Fruit fly (Drosophila melanogaster): ENCODE measurements around the gene eIF4G1.
"Not testable (repeated sequence)": the region's sequence is repeated elsewhere in the genome, so short reads cannot be mapped to it uniquely, and the experiment has no call there.

Gene eIF4G1

DNA sequence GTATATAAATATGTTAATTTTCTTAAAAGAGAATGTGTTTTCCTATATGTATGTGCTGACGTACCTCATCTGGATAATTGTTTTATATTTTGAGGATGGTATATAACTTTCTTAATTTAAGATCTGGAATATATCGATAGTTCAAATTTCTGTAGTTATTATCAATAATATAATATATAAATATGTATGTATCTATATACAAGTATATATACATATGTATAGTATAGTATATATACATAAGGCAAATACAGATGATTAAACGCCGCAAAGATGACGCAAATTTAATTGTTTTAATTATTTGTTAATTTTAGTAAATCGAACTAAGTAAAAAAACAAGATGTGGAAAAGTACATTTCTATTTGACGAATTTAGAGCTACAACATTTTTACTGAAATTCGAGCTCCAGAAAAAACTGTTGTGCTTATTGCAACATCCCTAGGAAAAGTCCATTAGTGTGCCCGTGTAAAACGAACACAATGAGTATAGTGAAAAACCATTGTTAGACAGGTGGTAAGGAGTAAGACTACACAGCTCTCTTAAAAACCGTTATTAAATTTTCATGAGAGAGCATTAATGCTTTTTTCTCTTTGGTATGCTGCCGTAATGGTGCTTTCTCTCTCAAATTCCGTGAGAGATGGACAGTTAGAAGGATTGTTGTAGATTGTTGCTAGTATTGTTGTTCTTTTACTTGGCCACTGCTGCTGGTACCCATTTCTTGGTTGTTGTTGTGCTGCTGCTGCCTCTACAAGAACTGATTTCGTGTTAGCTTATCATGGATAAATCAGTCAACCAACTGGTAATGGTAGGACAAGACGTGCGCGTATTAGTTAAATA, 5.7 kb upstream of the eIF4G1 start, which contains the start of gene mGluR (continued):
- TF ChIP-seq Eip74EF (GFP tag; optimal IDR thresholded peaks at IDR 0.05) (no peak), CHES-1-like (GFP tag; optimal IDR thresholded peaks at IDR 0.05) (no peak), insv (GFP tag; optimal IDR thresholded peaks at IDR 0.05) (no peak), Doc2 (GFP tag; IDR thresholded peaks at IDR 0.05) (no peak), CG1602 (GFP tag; optimal IDR thresholded peaks at IDR 0.05) (no peak), chm (GFP tag; IDR thresholded peaks at IDR 0.05) (no peak), Antp (GFP tag; optimal IDR thresholded peaks at IDR 0.05) (no peak)

DNA sequence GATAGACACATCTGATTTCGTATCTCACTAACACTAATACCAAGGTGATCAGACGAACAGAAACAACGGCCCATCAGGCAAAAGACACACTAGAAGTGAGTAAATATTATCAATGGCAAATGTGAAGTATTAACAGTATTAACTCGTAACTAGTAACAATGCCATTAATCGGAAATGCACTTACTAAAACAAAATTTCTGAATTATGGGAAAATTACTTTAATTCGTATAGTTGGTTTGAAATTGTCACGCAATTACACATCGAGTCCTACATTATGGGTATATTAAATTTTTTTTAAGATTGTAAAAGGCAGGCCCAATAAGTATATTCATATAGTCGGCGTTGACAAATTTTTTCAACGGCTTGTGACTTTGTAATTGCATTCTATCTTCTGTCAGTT, 7.9 kb downstream of the eIF4G1 start:
- no peak for TF ChIP-seq CG10654 (GFP tag; optimal IDR thresholded peaks at IDR 0.05)
- TF ChIP-seq Six4 (GFP tag; optimal IDR thresholded peaks at IDR 0.05) = no peak
- no peak for TF ChIP-seq trem (tag; optimal IDR thresholded peaks at IDR 0.05)
- no peak for TF ChIP-seq CG16815 (GFP tag; optimal IDR thresholded peaks at IDR 0.05)
- no peak for TF ChIP-seq Dfd (GFP tag; optimal IDR thresholded peaks at IDR 0.05)
- no peak for TF ChIP-seq dpn (GFP tag; optimal IDR thresholded peaks at IDR 0.05)
- TF ChIP-seq kni (GFP tag; optimal IDR thresholded peaks at IDR 0.05) = no peak
- TF ChIP-seq ind (GFP tag; optimal IDR thresholded peaks at IDR 0.05) = no peak
- no peak for TF ChIP-seq lilli (GFP tag; optimal IDR thresholded peaks at IDR 0.05)
- no peak for TF ChIP-seq CG3726 (GFP tag; IDR thresholded peaks at IDR 0.05)
- no peak for TF ChIP-seq trh (GFP tag; optimal IDR thresholded peaks at IDR 0.05)
- TF ChIP-seq pb (GFP tag; optimal IDR thresholded peaks at IDR 0.05) = no peak
- TF ChIP-seq nmo (GFP tag; optimal IDR thresholded peaks at IDR 0.05) = no peak
- TF ChIP-seq CG18764 (GFP tag; optimal IDR thresholded peaks at IDR 0.05) = no peak
- TF ChIP-seq Nf-YC (tag; optimal IDR thresholded peaks at IDR 0.05) = no peak

DNA sequence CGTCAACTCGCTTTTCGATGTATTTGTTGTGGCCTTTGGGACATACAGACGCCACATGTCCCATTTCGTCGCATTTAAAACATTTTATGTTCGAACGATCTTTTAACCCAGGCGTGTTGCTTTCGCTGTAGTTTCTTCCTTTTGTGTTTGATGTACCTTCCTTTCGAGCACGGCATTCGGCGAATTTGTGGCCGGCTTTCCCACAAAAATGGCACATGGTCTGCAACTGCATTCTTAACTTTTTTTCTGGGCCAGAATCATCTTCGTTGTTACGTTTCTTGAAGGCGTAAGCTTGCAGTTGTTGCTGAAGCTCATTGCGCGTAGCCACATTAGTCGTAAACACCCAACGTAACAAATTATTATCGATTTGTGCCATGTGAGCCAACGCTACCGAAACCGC, 18.3 kb downstream of the eIF4G1 start, which contains the start of gene unc-13:
Gene unc-13 (minus strand): TSS at position 101 of the 400 bp plus-strand sequence.
- TF ChIP-seq CG43689 (GFP tag; IDR thresholded peaks at IDR 0.05); CG14014 (GFP tag; IDR thresholded peaks at IDR 0.05); CG7745 (tag; optimal IDR thresholded peaks at IDR 0.05): not testable (repeated sequence)

DNA sequence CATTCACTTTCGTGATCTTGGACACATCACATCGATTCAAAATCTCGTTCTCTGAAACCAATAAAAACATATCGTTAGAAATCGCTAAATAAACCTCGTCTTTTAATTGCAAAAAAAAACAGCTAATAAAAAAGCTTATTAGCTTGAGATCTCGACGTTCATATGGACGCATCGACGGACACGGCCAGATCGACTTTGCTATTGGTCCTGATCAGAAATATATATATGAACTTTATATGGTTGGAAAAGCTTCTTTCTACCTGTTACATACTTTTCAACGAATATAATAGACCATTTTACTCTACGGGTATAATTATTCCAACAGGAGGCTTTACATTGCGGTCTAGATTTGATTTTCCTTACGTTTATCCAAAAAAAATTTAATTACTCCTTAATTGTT, 21.4 kb downstream of the eIF4G1 start:
- TF ChIP-seq Dref (GFP tag; IDR thresholded peaks at IDR 0.05) (no peak), slp2 (GFP tag; optimal IDR thresholded peaks at IDR 0.05) (no peak), Oli (tag; optimal IDR thresholded peaks at IDR 0.05) (no peak), CG4282 (GFP tag; optimal IDR thresholded peaks at IDR 0.05) (no peak), CG2116 (GFP tag; optimal IDR thresholded peaks at IDR 0.05) (no peak), Chrac-16 (GFP tag; optimal IDR thresholded peaks at IDR 0.05) (no peak), CG3838 (GFP tag; optimal IDR thresholded peaks at IDR 0.05) (no peak), Bdp1 (GFP tag; optimal IDR thresholded peaks at IDR 0.05) (no peak), CG1529 (GFP tag; optimal IDR thresholded peaks at IDR 0.05) (no peak), ci (GFP tag; IDR thresholded peaks at IDR 0.05) (no peak), abd-A (tag; optimal IDR thresholded peaks at IDR 0.05) (no peak), zen2 (GFP tag; IDR thresholded peaks at IDR 0.05; ENCODE audit: partially characterized antibody) (no peak), ara (GFP tag; IDR thresholded peaks at IDR 0.05) (no peak), CG12236 (GFP tag; optimal IDR thresholded peaks at IDR 0.05) (no peak), pita (GFP tag; optimal IDR thresholded peaks at IDR 0.05) (no peak), sens (GFP tag) (no peak)
